Fruit fly (Drosophila melanogaster) whole organism, embryonic: ENCODE measurements around the gene CG6005.
A peak's percentile ranks its signal among the peaks of the same experiment; 100 is the strongest.

Experiments
- ATbp ChIP-seq: fragments of 200-800 bp; sonication (Bioruptor generic); optimal IDR thresholded peaks from 2 replicates; lab custom pipeline; 2017; ENCODE audit warnings: missing biosample characterization, mild to moderate bottlenecking, missing genetic modification characterization, missing genetic modification reagents
- Asciz ChIP-seq: fragments of 200-800 bp; sonication (Bioruptor generic); optimal IDR thresholded peaks from 2 replicates; lab custom pipeline; 2017; ENCODE audit warnings: missing biosample characterization, mild to moderate bottlenecking, missing genetic modification characterization, missing genetic modification reagents
- Atf-2 ChIP-seq: fragments of 200-800 bp; sonication (Bioruptor generic); optimal IDR thresholded peaks from 2 replicates; lab custom pipeline; 2016; ENCODE audit warnings: missing biosample characterization, missing genetic modification characterization
- CG10267 ChIP-seq: fragments of 200-800 bp; sonication (Bioruptor generic); optimal IDR thresholded peaks from 2 replicates; lab custom pipeline; 2018; ENCODE audit warnings: missing biosample characterization, mild to moderate bottlenecking, missing genetic modification characterization, moderate library complexity
- CG10431 ChIP-seq: fragments of 200-800 bp; sonication (Bioruptor generic); optimal IDR thresholded peaks from 3 replicates; lab custom pipeline; 2018; ENCODE audit warnings: missing biosample characterization, mild to moderate bottlenecking, missing genetic modification characterization
- CG10654 ChIP-seq: fragments of 200-800 bp; sonication (Bioruptor generic); optimal IDR thresholded peaks from 2 replicates; lab custom pipeline; 2016; ENCODE audit warnings: missing biosample characterization, missing genetic modification characterization
- CG11456 ChIP-seq: fragments of 200-800 bp; sonication (Bioruptor generic); IDR thresholded peaks from 3 replicates; pipeline ENCODE4 v1.3.6; 2022; ENCODE audit warnings: missing biosample characterization, missing genetic modification characterization
- CG11504 ChIP-seq: fragments of 200-800 bp; sonication (Bioruptor generic); optimal IDR thresholded peaks from 3 replicates; lab custom pipeline; 2019; ENCODE audit warnings: missing biosample characterization, mild to moderate bottlenecking, missing genetic modification characterization, moderate library complexity
- CG11696 ChIP-seq: fragments of 200-800 bp; sonication (Bioruptor generic); IDR thresholded peaks from 2 replicates; pipeline ENCODE4 v1.3.6; 2022; ENCODE audit warnings: missing biosample characterization, missing genetic modification characterization
- CG12391 ChIP-seq: fragments of 200-800 bp; sonication (Bioruptor generic); optimal IDR thresholded peaks from 3 replicates; lab custom pipeline; 2018; ENCODE audit warnings: missing biosample characterization, mild to moderate bottlenecking, missing genetic modification characterization, moderate library complexity
- CG12769 ChIP-seq: fragments of 200-800 bp; sonication (Bioruptor generic); optimal IDR thresholded peaks from 2 replicates; lab custom pipeline; 2019; ENCODE audit warnings: missing biosample characterization, mild to moderate bottlenecking, missing genetic modification characterization, moderate library complexity
- CG13624 ChIP-seq: fragments of 200-800 bp; sonication (Bioruptor generic); optimal IDR thresholded peaks from 2 replicates; lab custom pipeline; 2016; ENCODE audit warnings: missing biosample characterization, missing genetic modification characterization
- CG14441 ChIP-seq: fragments of 200-800 bp; sonication (Bioruptor generic); IDR thresholded peaks from 2 replicates; pipeline ENCODE4 v1.3.6; 2022; ENCODE audit warnings: missing biosample characterization, missing genetic modification characterization
- CG18262 ChIP-seq: fragments of 200-800 bp; optimal IDR thresholded peaks from 3 replicates; lab custom pipeline; 2019; ENCODE audit warnings: missing biosample characterization, mild to moderate bottlenecking, missing genetic modification characterization, moderate library complexity
- CG7372 ChIP-seq: fragments of 200-800 bp; sonication (Bioruptor generic); IDR thresholded peaks from 2 replicates; pipeline ENCODE4 v1.3.6; 2022; ENCODE audit warnings: missing biosample characterization, missing genetic modification characterization
- CG9609 ChIP-seq: fragments of 200-800 bp; sonication (Bioruptor generic); optimal IDR thresholded peaks from 3 replicates; lab custom pipeline; 2016; ENCODE audit warnings: missing biosample characterization, missing genetic modification characterization
- D ChIP-seq, 2 experiments: fragments of 200-800 bp in 1 of 2; fragments of >200 bp in 1 of 2; sonication (Bioruptor generic) in 1 of 2; optimal IDR thresholded peaks; 2 replicates in 1 of 2; 3 replicates in 1 of 2; lab custom pipeline; 2017; ENCODE audit warnings: mild to moderate bottlenecking in 1 of 2, missing biosample characterization in 1 of 2, missing genetic modification characterization in 1 of 2, missing genetic modification reagents in 1 of 2
- Deaf1 ChIP-seq: fragments of 200-800 bp; optimal IDR thresholded peaks from 3 replicates; lab custom pipeline; 2019; ENCODE audit warnings: missing biosample characterization, mild to moderate bottlenecking, missing genetic modification characterization, moderate library complexity
- Doc3 ChIP-seq: fragments of 200-800 bp; sonication (Bioruptor generic); IDR thresholded peaks from 3 replicates; pipeline ENCODE4 v1.3.6; 2022; ENCODE audit warnings: missing biosample characterization, missing genetic modification characterization; ENCODE audit not compliant: partially characterized antibody
- Dp ChIP-seq: fragments of 200-800 bp; sonication (Bioruptor generic); optimal IDR thresholded peaks from 2 replicates; lab custom pipeline; 2018; ENCODE audit warnings: missing biosample characterization, mild to moderate bottlenecking, missing genetic modification characterization, moderate library complexity
- Drgx ChIP-seq: fragments of 200-800 bp; sonication (Bioruptor generic); IDR thresholded peaks from 2 replicates; pipeline ENCODE4 v1.3.6; 2022; ENCODE audit warnings: missing biosample characterization, missing genetic modification characterization
- Gug ChIP-seq: fragments of 200-800 bp; sonication (Bioruptor generic); IDR thresholded peaks from 4 replicates; pipeline ENCODE4 v1.3.6; 2022; ENCODE audit warnings: missing biosample characterization, missing genetic modification characterization
- H15 ChIP-seq: fragments of 200-800 bp; sonication (Bioruptor generic); IDR thresholded peaks from 3 replicates; pipeline ENCODE4 v1.3.6; 2022; ENCODE audit warnings: missing biosample characterization, missing genetic modification characterization
- HLH54F ChIP-seq: fragments of 200-800 bp; sonication (Bioruptor generic); optimal IDR thresholded peaks from 3 replicates; lab custom pipeline; 2016; ENCODE audit warnings: missing biosample characterization, missing genetic modification characterization
- Hmx ChIP-seq: fragments of 200-800 bp; sonication (Bioruptor generic); optimal IDR thresholded peaks from 2 replicates; lab custom pipeline; 2016; ENCODE audit warnings: missing biosample characterization, missing genetic modification characterization
- Med ChIP-seq: fragments of 200-800 bp; sonication (Bioruptor generic); peaks from one replicate; lab custom pipeline; 2016; ENCODE audit warnings: missing biosample characterization, missing genetic modification characterization, mild to moderate bottlenecking, inconsistent platforms, moderate library complexity
- Meics ChIP-seq: fragments of 200-800 bp; sonication (Bioruptor generic); optimal IDR thresholded peaks from 2 replicates; lab custom pipeline; 2017; ENCODE audit warnings: missing biosample characterization, mild to moderate bottlenecking, missing genetic modification characterization
- Myb ChIP-seq: fragments of 200-800 bp; sonication (Bioruptor generic); optimal IDR thresholded peaks from 2 replicates; lab custom pipeline; 2016; ENCODE audit warnings: missing biosample characterization, missing genetic modification characterization
- Pdp1 ChIP-seq, 2 experiments: fragments of 200-800 bp; sonication (Bioruptor generic); optimal IDR thresholded peaks; 3 replicates each; lab custom pipeline; 2016; ENCODE audit warnings: missing biosample characterization in 2 of 2, missing genetic modification characterization in 2 of 2, mild to moderate bottlenecking in 1 of 2, moderate library complexity in 1 of 2
- Scr ChIP-seq: fragments of 200-800 bp; sonication (Bioruptor generic); IDR thresholded peaks from 2 replicates; pipeline ENCODE4 v1.3.6; 2022; ENCODE audit warnings: missing biosample characterization, missing genetic modification characterization; ENCODE audit not compliant: partially characterized antibody
- Ssrp ChIP-seq: fragments of 200-800 bp; sonication (Bioruptor generic); optimal IDR thresholded peaks from 2 replicates; lab custom pipeline; 2018; ENCODE audit warnings: missing biosample characterization, mild to moderate bottlenecking, missing genetic modification characterization, moderate library complexity
- Taf1 ChIP-seq: fragments of 200-800 bp; sonication (Bioruptor generic); IDR thresholded peaks from 2 replicates; pipeline ENCODE4 v1.3.6; 2022; ENCODE audit warnings: missing biosample characterization, missing genetic modification characterization
- YL-1 ChIP-seq: fragments of 200-800 bp; sonication (Bioruptor generic); optimal IDR thresholded peaks from 3 replicates; lab custom pipeline; 2017; ENCODE audit warnings: missing biosample characterization, mild to moderate bottlenecking, missing genetic modification characterization
- amos ChIP-seq: fragments of 200-800 bp; sonication (Bioruptor generic); IDR thresholded peaks from 2 replicates; pipeline ENCODE4 v1.3.6; 2022; ENCODE audit warnings: missing biosample characterization, missing genetic modification characterization; ENCODE audit not compliant: partially characterized antibody
- cas ChIP-seq: fragments of 200-800 bp; sonication (Bioruptor generic); IDR thresholded peaks from 2 replicates; pipeline ENCODE4 v1.3.6; 2022; ENCODE audit warnings: missing biosample characterization, missing genetic modification characterization
- chinmo ChIP-seq: fragments of 200-800 bp; sonication (Bioruptor generic); IDR thresholded peaks from 4 replicates; pipeline ENCODE4 v1.3.6; 2022; ENCODE audit warnings: missing biosample characterization, missing genetic modification characterization; ENCODE audit not compliant: partially characterized antibody
- dimm ChIP-seq: fragments of 200-800 bp; sonication (Bioruptor generic); IDR thresholded peaks from 2 replicates; pipeline ENCODE4 v1.3.6; 2022; ENCODE audit warnings: missing biosample characterization, missing genetic modification characterization
- gem ChIP-seq: fragments of 200-800 bp; sonication (Bioruptor generic); optimal IDR thresholded peaks from 2 replicates; lab custom pipeline; 2019; ENCODE audit warnings: missing biosample characterization, mild to moderate bottlenecking, missing genetic modification characterization, moderate library complexity
- grau ChIP-seq: fragments of 200-800 bp; optimal IDR thresholded peaks from 3 replicates; lab custom pipeline; 2019; ENCODE audit warnings: missing biosample characterization, mild to moderate bottlenecking, missing genetic modification characterization, moderate library complexity
- gsb ChIP-seq: fragments of 200-800 bp; sonication (Bioruptor generic); IDR thresholded peaks from 2 replicates; pipeline ENCODE4 v1.3.6; 2022; ENCODE audit warnings: missing biosample characterization, missing genetic modification characterization
- pita ChIP-seq: fragments of 200-800 bp; sonication (Bioruptor generic); optimal IDR thresholded peaks from 2 replicates; lab custom pipeline; 2017; ENCODE audit warnings: missing biosample characterization, mild to moderate bottlenecking, missing genetic modification characterization
- psq ChIP-seq: fragments of 200-800 bp; sonication (Bioruptor generic); optimal IDR thresholded peaks from 2 replicates; lab custom pipeline; 2017; ENCODE audit warnings: missing biosample characterization, missing genetic modification characterization
- shn ChIP-seq: fragments of 200-800 bp; sonication (Bioruptor generic); optimal IDR thresholded peaks from 3 replicates; lab custom pipeline; 2016; ENCODE audit warnings: missing biosample characterization, missing genetic modification characterization
- tap ChIP-seq: fragments of 200-800 bp; optimal IDR thresholded peaks from 3 replicates; lab custom pipeline; 2019; ENCODE audit warnings: missing biosample characterization, mild to moderate bottlenecking, missing genetic modification characterization, moderate library complexity
- twi ChIP-seq: fragments of 200-800 bp; optimal IDR thresholded peaks from 2 replicates; lab custom pipeline; 2019; ENCODE audit warnings: missing biosample characterization, mild to moderate bottlenecking, missing genetic modification characterization, moderate library complexity
- vfl ChIP-seq: fragments of 200-800 bp; sonication (Bioruptor generic); optimal IDR thresholded peaks from 2 replicates; lab custom pipeline; 2016; ENCODE audit warnings: missing biosample characterization, missing genetic modification characterization
- z ChIP-seq: fragments of 200-800 bp; sonication (Bioruptor generic); IDR thresholded peaks from 3 replicates; pipeline ENCODE4 v1.3.6; 2022; ENCODE audit warnings: missing biosample characterization, missing genetic modification characterization
- zen2 ChIP-seq: fragments of 200-800 bp; sonication (Bioruptor generic); IDR thresholded peaks from 3 replicates; pipeline ENCODE4 v1.3.6; 2022; ENCODE audit warnings: missing biosample characterization, missing genetic modification characterization; ENCODE audit not compliant: partially characterized antibody

Gene CG6005

DNA sequence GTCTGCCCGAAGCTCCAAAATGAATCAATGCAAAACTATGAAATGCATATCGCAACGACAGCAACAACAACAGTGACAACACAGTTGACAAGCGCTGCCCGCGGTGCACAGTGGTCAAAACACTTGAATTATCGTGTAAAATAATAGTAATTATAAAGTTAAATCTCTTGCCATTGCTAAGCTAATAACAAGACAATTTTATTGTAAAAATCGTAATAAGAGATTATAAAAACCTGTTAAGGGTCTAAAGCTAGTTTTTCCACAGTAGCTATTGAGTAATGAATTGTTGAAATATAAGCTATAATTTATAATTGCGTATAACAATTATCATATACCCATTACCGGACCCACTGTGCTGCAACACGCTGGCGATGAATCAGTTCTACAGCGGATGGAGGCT lies 49.2 kb upstream of the CG6005 start (continued):
- TF ChIP-seq Deaf1 = no peak
- peak; percentile 70 for TF ChIP-seq tap
- no peak for TF ChIP-seq zen2 (GFP tag; lab: Robert Waterston, UW)
- TF ChIP-seq H15 (GFP tag; lab: Robert Waterston, UW) = no peak
- peak; percentile 74 for TF ChIP-seq gem (tag; lab: Kevin White, UChicago)
- no peak for TF ChIP-seq Doc3
- TF ChIP-seq shn (GFP tag; lab: Kevin White, UChicago) = no peak
- peak; percentile 88 for TF ChIP-seq CG18262
- no peak for TF ChIP-seq Meics (GFP tag; lab: Kevin White, UChicago)
- TF ChIP-seq amos (GFP tag; lab: Robert Waterston, UW) = no peak
- TF ChIP-seq gsb (GFP tag; lab: Robert Waterston, UW) = no peak
- no peak for TF ChIP-seq CG10431 (GFP tag; lab: Kevin White, UChicago)
- 0 out of 2 replicates have a peak, but pooled peaks have one; percentile 12 for TF ChIP-seq CG7372 (GFP tag; lab: Robert Waterston, UW)
- TF ChIP-seq CG11696 = no peak
- TF ChIP-seq CG14441 (GFP tag; lab: Robert Waterston, UW) = peak; percentile 46; the same call in 1 of the 2 replicates
- no peak for TF ChIP-seq pita (GFP tag; lab: Kevin White, UChicago)
- TF ChIP-seq YL-1 (GFP tag; lab: Kevin White, UChicago) = no peak
- TF ChIP-seq CG12769 (tag; lab: Kevin White, UChicago) = no peak
- no peak for TF ChIP-seq vfl
- peak; percentile 3 for TF ChIP-seq CG10654
- no peak for TF ChIP-seq z
- TF ChIP-seq HLH54F (GFP tag; lab: Kevin White, UChicago) = no peak
- TF ChIP-seq CG10267 (tag; lab: Kevin White, UChicago) = peak; percentile 47
- no peak for TF ChIP-seq dimm (GFP tag; lab: Robert Waterston, UW)
- TF ChIP-seq Atf-2 = no peak
- no peak for TF ChIP-seq cas (GFP tag; lab: Robert Waterston, UW)

DNA sequence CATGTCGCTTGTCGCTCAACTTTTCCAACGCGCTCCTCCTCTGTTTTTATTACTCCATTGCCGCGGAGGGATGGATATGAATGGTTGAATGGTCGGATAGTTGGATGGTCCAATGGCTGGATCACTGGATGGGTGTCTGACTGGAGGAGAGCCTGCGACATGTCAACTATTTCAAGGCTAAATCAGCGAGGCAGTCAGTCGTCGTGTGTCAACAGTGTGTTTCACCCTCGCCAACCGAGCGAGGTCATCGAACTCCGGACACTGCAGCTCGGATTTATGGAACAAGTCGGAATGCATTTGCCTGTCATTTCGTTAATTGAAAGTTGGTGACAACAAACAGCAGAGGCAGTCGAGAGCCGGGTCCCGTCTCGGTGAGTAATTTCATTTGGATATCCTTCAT lies 48.1 kb upstream of the CG6005 start:
- TF ChIP-seq Scr (GFP tag; lab: Robert Waterston, UW) (no peak), twi (tag; lab: Kevin White, UChicago) (peak; percentile 45)
- TF ChIP-seq, all 482 proteins: peak for 1

DNA sequence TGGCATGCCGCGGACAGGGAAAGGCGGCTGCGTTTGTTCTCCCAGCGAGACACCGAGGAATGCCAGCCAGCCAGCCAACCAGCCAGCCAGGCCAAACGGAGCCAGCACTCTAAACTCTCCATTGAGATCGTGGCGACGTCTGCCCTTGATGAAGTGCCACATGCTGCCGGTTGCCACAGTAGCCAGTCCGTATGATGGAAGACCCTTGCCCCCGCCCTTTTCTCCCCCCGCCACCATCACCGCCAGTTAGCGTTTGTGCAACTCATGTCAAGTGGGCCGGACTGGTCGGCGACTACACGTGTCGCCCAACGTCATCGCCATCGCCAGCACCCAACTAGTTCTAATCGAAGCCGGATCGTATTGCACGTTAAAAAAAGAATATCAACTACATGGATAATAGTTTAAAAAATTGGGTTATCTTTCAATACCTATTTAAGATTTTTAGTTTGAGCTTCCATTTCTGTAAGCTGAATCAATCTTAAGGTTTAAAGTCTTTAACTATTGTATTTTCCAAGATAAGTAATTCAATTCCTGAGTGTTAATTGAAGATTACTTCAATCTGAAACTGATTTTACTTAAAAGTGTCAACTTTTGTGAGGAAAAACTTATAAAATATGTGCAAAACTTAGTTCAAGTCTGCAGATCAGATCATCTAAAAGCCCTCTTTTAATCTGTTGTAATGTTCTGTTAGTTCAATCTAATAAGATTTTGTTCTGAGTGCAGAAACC lies 46.6 kb upstream of the CG6005 start:
- no peak for TF ChIP-seq Myb (GFP tag; lab: Kevin White, UChicago)
- no peak for TF ChIP-seq Asciz (GFP tag; lab: Kevin White, UChicago)
- TF ChIP-seq chinmo = 0 out of 4 replicates have a peak, but pooled peaks have one; percentile 16
- TF ChIP-seq Drgx = no peak
- TF ChIP-seq Med = peak; percentile 67
- no peak for TF ChIP-seq ATbp (GFP tag; lab: Kevin White, UChicago)
- TF ChIP-seq CG13624 (GFP tag; lab: Kevin White, UChicago) = no peak
- TF ChIP-seq CG12391 (tag; lab: Kevin White, UChicago) = no peak
- TF ChIP-seq D (optimal IDR thresholded peaks at IDR 0.05; lab: Kevin White, UChicago) = no peak
- no peak for TF ChIP-seq D (GFP tag; optimal IDR thresholded peaks at IDR 0.05; lab: Kevin White, UChicago)
- peak in 1 of 2 experiments; percentile 13 for TF ChIP-seq Pdp1 (GFP tag; optimal IDR thresholded peaks at IDR 0.05; lab: Kevin White, UChicago)
- no peak for TF ChIP-seq Gug (GFP tag; lab: Robert Waterston, UW)
- no peak for TF ChIP-seq CG11504
- TF ChIP-seq CG11456 (GFP tag; lab: Robert Waterston, UW) = 0 out of 3 replicates have a peak, but pooled peaks have one; percentile 10
- TF ChIP-seq Taf1 (GFP tag; lab: Robert Waterston, UW) = no peak
- no peak for TF ChIP-seq Ssrp (tag; lab: Kevin White, UChicago)
- TF ChIP-seq gem (tag; lab: Kevin White, UChicago) = peak; percentile 39
- TF ChIP-seq Hmx = no peak
- no peak for TF ChIP-seq CG9609
- no peak for TF ChIP-seq Dp
- TF ChIP-seq psq (GFP tag; lab: Kevin White, UChicago) = no peak
- peak; percentile 20 for TF ChIP-seq grau
